Worm (Caenorhabditis elegans): ENCODE data around the gene pps-1.

Gene pps-1

ce11 chrIV:10122205-10122604 is 39.6 kb upstream of the pps-1 start, which contains the start of gene irld-21:
Gene irld-21 (minus strand): TSS chrIV:10122305.
- TF ChIP-seq ets-5 (GFP tag; IDR thresholded peaks at IDR 0.05) (no peak), dsc-1 (tag; optimal IDR thresholded peaks at IDR 0.05) (no peak), egl-27 (tag; optimal IDR thresholded peaks at IDR 0.05) (no peak), isw-1 (GFP tag; IDR thresholded peaks at IDR 0.05) (no peak), nhr-76 (tag; optimal IDR thresholded peaks at IDR 0.05) (no peak), nhr-90 (tag; optimal IDR thresholded peaks at IDR 0.05; ENCODE audit: poor library complexity) (no peak), lin-15B (tag; optimal IDR thresholded peaks at IDR 0.05) (no peak), mep-1 (tag; optimal IDR thresholded peaks at IDR 0.05) (no peak), fkh-10 (GFP tag; optimal IDR thresholded peaks at IDR 0.05) (no peak)

ce11 chrIV:10126544-10126943 is 35.3 kb upstream of the pps-1 start, which contains the start of gene ctf-18:
Gene ctf-18 (minus strand): TSS chrIV:10126644.
- no peak for TF ChIP-seq dsc-1 (tag; optimal IDR thresholded peaks at IDR 0.05)
- no peak for TF ChIP-seq lir-3 (tag; optimal IDR thresholded peaks at IDR 0.05; ENCODE audit: poor library complexity)

- TF ChIP-seq ceh-82 (tag; optimal IDR thresholded peaks at IDR 0.05) = no peak
- no peak for TF ChIP-seq nhr-84 (tag; optimal IDR thresholded peaks at IDR 0.05)
- no peak for TF ChIP-seq sptf-1 (tag; optimal IDR thresholded peaks at IDR 0.05)
- TF ChIP-seq pqm-1 (tag; optimal IDR thresholded peaks at IDR 0.05) = no peak
- TF ChIP-seq unc-62 (GFP tag; optimal IDR thresholded peaks at IDR 0.05) = no peak
- no peak for TF ChIP-seq aha-1 (tag; optimal IDR thresholded peaks at IDR 0.05)
- TF ChIP-seq F16B12.6 (tag; optimal IDR thresholded peaks at IDR 0.05) = no peak
- no peak for TF ChIP-seq nhr-76 (tag; optimal IDR thresholded peaks at IDR 0.05)
- no peak for TF ChIP-seq nhr-19 (GFP tag; conservative IDR thresholded peaks at IDR 0.05)
- TF ChIP-seq ztf-4 (tag; optimal IDR thresholded peaks at IDR 0.05) = no peak
- TF ChIP-seq tbx-2 (tag; optimal IDR thresholded peaks at IDR 0.05) = no peak
- no peak for TF ChIP-seq lin-14 (GFP tag; optimal IDR thresholded peaks at IDR 0.05)
- TF ChIP-seq elt-3 (tag; optimal IDR thresholded peaks at IDR 0.05) = no peak
- TF ChIP-seq lin-13 (GFP tag; optimal IDR thresholded peaks at IDR 0.05) = no peak
- no peak for TF ChIP-seq hlh-17 (GFP tag; optimal IDR thresholded peaks at IDR 0.05; ENCODE audit: borderline replicate concordance)
- TF ChIP-seq zag-1 (tag; optimal IDR thresholded peaks at IDR 0.05) = no peak
- TF ChIP-seq nhr-71 (tag; optimal IDR thresholded peaks at IDR 0.05) = no peak
- TF ChIP-seq nhr-77 (tag; optimal IDR thresholded peaks at IDR 0.05) = no peak
Observed at ce11 chrIV:10128446-10128845, 33.4 kb upstream of the pps-1 start.

ce11 chrIV:10128906-10129386 is 32.9 kb upstream of the pps-1 start, which contains the start of the genes gtbp-1 and K08F4.3:
Gene gtbp-1 (minus strand): TSS chrIV:10128956.
Gene K08F4.3 (plus strand): TSS chrIV:10129257.
- TF ChIP-seq elt-3 (tag; optimal IDR thresholded peaks at IDR 0.05) = peak in 2 of 6 experiments; percentile 3 to 47
- TF ChIP-seq lir-3 (tag; optimal IDR thresholded peaks at IDR 0.05; ENCODE audit: poor library complexity) = no peak
- peak; percentile 38; the same call in 1 of the 2 replicates for TF ChIP-seq grh-1 (GFP tag; IDR thresholded peaks at IDR 0.05)
- TF ChIP-seq unc-30 (tag; optimal IDR thresholded peaks at IDR 0.05) = no peak
- TF ChIP-seq jun-1 (tag; optimal IDR thresholded peaks at IDR 0.05) = peak; percentile 53
- peak in 1 of 3 experiments; percentile 71 for TF ChIP-seq ceh-82 (tag; optimal IDR thresholded peaks at IDR 0.05)
- TF ChIP-seq snu-23 (GFP tag; optimal IDR thresholded peaks at IDR 0.05) = peak; percentile 83
- TF ChIP-seq egl-27 (tag; optimal IDR thresholded peaks at IDR 0.05) = no peak
- TF ChIP-seq lin-14 (GFP tag; optimal IDR thresholded peaks at IDR 0.05) = no peak
- TF ChIP-seq ama-1 (optimal IDR thresholded peaks at IDR 0.05) = no peak
- peak; percentile 10 for TF ChIP-seq irx-1 (tag; optimal IDR thresholded peaks at IDR 0.05)
- peak; percentile 54 for TF ChIP-seq snpc-4 (tag; optimal IDR thresholded peaks at IDR 0.05)
- TF ChIP-seq xbp-1 (tag; optimal IDR thresholded peaks at IDR 0.05) = peak; percentile 67
- peak; percentile 23 for TF ChIP-seq pax-3 (tag; optimal IDR thresholded peaks at IDR 0.05)
- no peak for TF ChIP-seq tlp-1 (tag; optimal IDR thresholded peaks at IDR 0.05)
- peak; percentile 76 for TF ChIP-seq rnt-1 (tag; optimal IDR thresholded peaks at IDR 0.05)
- TF ChIP-seq nhr-90 (tag; optimal IDR thresholded peaks at IDR 0.05; ENCODE audit: poor library complexity) = peak; percentile 45
- TF ChIP-seq nhr-47 (tag; optimal IDR thresholded peaks at IDR 0.05) = peak; percentile 74
- TF ChIP-seq lsy-2 (tag; optimal IDR thresholded peaks at IDR 0.05) = peak; percentile 79 to 95
- peak; percentile 92 to 97 for TF ChIP-seq lin-35 (GFP tag; optimal IDR thresholded peaks at IDR 0.05)
- no peak for TF ChIP-seq aly-2 (tag; optimal IDR thresholded peaks at IDR 0.05)
- peak; percentile 49 for TF ChIP-seq unc-130 (tag; optimal IDR thresholded peaks at IDR 0.05)
- TF ChIP-seq sptf-1 (tag; optimal IDR thresholded peaks at IDR 0.05) = no peak
- TF ChIP-seq dsc-1 (tag; optimal IDR thresholded peaks at IDR 0.05) = peak; percentile 37
- TF ChIP-seq nhr-85 (tag) = peak; percentile 85
- peak; percentile 83 to 95 for TF ChIP-seq efl-1 (optimal IDR thresholded peaks at IDR 0.05)
- TF ChIP-seq efl-1 (GFP tag; optimal IDR thresholded peaks at IDR 0.05 in 1 of 2) = peak; percentile 94 to 99
- peak; percentile 61 for TF ChIP-seq nhr-19 (GFP tag; conservative IDR thresholded peaks at IDR 0.05)
- peak; percentile 64 for TF ChIP-seq isw-1 (GFP tag; IDR thresholded peaks at IDR 0.05)
- peak; percentile 53 for TF ChIP-seq blmp-1 (tag; optimal IDR thresholded peaks at IDR 0.05)
- TF ChIP-seq nhr-71 (tag; optimal IDR thresholded peaks at IDR 0.05) = peak; percentile 78
- peak; percentile 68 for TF ChIP-seq lin-13 (GFP tag; optimal IDR thresholded peaks at IDR 0.05)
